Worm (Caenorhabditis elegans) whole organism, L2 larva: ENCODE data around the gene ztf-30.

ENCODE experiments used
- ZK546.5 ChIP-seq: sonication (generic microtip); optimal IDR thresholded peaks from 2 replicates; lab custom pipeline; 2017; ENCODE audit warnings: missing biosample characterization, missing genetic modification characterization
- ama-1 ChIP-seq: fragments of 150-350 bp; optimal IDR thresholded peaks from 2 replicates; lab custom pipeline; 2018; ENCODE audit warnings: inconsistent platforms
- ceh-82 ChIP-seq: fragments of 150-350 bp; optimal IDR thresholded peaks from 2 replicates; lab custom pipeline; 2014; ENCODE audit warnings: missing biosample characterization, missing genetic modification characterization
- elt-1 ChIP-seq: fragments of 150-350 bp; optimal IDR thresholded peaks from 2 replicates; lab custom pipeline; 2014; ENCODE audit warnings: missing biosample characterization, missing genetic modification characterization
- elt-3 ChIP-seq: sonication (generic microtip); optimal IDR thresholded peaks from 2 replicates; lab custom pipeline; 2017; ENCODE audit warnings: missing biosample characterization, missing genetic modification characterization
- fos-1 ChIP-seq: fragments of 150-350 bp; optimal IDR thresholded peaks from 2 replicates; lab custom pipeline; 2014; ENCODE audit warnings: missing biosample characterization, missing genetic modification characterization
- lin-39 ChIP-seq: fragments of 150-350 bp; optimal IDR thresholded peaks from 2 replicates; lab custom pipeline; 2014; ENCODE audit warnings: missing biosample characterization, missing genetic modification reagents, missing genetic modification characterization
- lsy-2 ChIP-seq, 2 experiments: fragments of 150-350 bp in 1 of 2; sonication (generic microtip) in 1 of 2; optimal IDR thresholded peaks; 2 replicates each; lab custom pipeline; 2014 to 2017; ENCODE audit warnings: missing biosample characterization in 2 of 2, missing genetic modification characterization in 2 of 2
- nhr-10 ChIP-seq: sonication (generic microtip); optimal IDR thresholded peaks from 2 replicates; lab custom pipeline; 2017; ENCODE audit warnings: missing biosample characterization, missing genetic modification characterization
- nhr-23 ChIP-seq: fragments of 150-350 bp; optimal IDR thresholded peaks from 2 replicates; lab custom pipeline; 2014; ENCODE audit warnings: missing biosample characterization, missing genetic modification reagents, missing genetic modification characterization
- nhr-237 ChIP-seq: fragments of 150-350 bp; optimal IDR thresholded peaks from 2 replicates; lab custom pipeline; 2014; ENCODE audit warnings: missing biosample characterization, missing genetic modification characterization
- ztf-11 ChIP-seq: sonication (generic microtip); optimal IDR thresholded peaks from 2 replicates; lab custom pipeline; 2017; ENCODE audit warnings: missing biosample characterization, missing genetic modification characterization

- TF ChIP-seq ama-1 (lab: Kevin White, UChicago) (no peak), ztf-11 (tag; lab: Kevin White, UChicago) (no peak), nhr-10 (no peak), nhr-237 (tag; lab: Kevin White, UChicago) (no peak), lin-39 (tag; lab: Kevin White, UChicago) (no peak), ceh-82 (no peak), lsy-2 (tag; optimal IDR thresholded peaks at IDR 0.05; lab: Kevin White, UChicago) (no peak), ZK546.5 (tag; lab: Kevin White, UChicago) (no peak), fos-1 (tag; lab: Kevin White, UChicago) (no peak), nhr-23 (no peak), elt-3 (tag; lab: Kevin White, UChicago) (no peak), elt-1 (tag; lab: Kevin White, UChicago) (no peak)
Measured at ce11 chrIII:8611282-8611681, 13.6 kb upstream of the ztf-30 start.
